Fruit fly (Drosophila melanogaster): ENCODE data around the gene CG13116.

CG13116 gene

dm6 chr2L:9728791-9729190 lies 949 bp upstream of the CG13116 start:
- TF ChIP-seq abd-A (tag; optimal IDR thresholded peaks at IDR 0.05): peak; percentile 44
- TF ChIP-seq CG4282 (GFP tag; optimal IDR thresholded peaks at IDR 0.05): no peak
- TF ChIP-seq Ptx1 (GFP tag; IDR thresholded peaks at IDR 0.05): no peak
- TF ChIP-seq CG12769 (tag; optimal IDR thresholded peaks at IDR 0.05): peak; percentile 70
- TF ChIP-seq Vsx1 (GFP tag; optimal IDR thresholded peaks at IDR 0.05): peak; percentile 34
- no peak for TF ChIP-seq CG11456 (GFP tag; IDR thresholded peaks at IDR 0.05)
- TF ChIP-seq vvl (GFP tag; IDR thresholded peaks at IDR 0.05): peak; percentile 69
- TF ChIP-seq Blimp-1 (GFP tag; optimal IDR thresholded peaks at IDR 0.05): peak; percentile 10
- peak; percentile 75; the same call in 2 of the 4 replicates for TF ChIP-seq chinmo (GFP tag; IDR thresholded peaks at IDR 0.05; ENCODE audit: partially characterized antibody)
- peak; percentile 76 for TF ChIP-seq CG13894 (tag; optimal IDR thresholded peaks at IDR 0.05)
- TF ChIP-seq oc (tag; optimal IDR thresholded peaks at IDR 0.05): peak; percentile 67

DNA sequence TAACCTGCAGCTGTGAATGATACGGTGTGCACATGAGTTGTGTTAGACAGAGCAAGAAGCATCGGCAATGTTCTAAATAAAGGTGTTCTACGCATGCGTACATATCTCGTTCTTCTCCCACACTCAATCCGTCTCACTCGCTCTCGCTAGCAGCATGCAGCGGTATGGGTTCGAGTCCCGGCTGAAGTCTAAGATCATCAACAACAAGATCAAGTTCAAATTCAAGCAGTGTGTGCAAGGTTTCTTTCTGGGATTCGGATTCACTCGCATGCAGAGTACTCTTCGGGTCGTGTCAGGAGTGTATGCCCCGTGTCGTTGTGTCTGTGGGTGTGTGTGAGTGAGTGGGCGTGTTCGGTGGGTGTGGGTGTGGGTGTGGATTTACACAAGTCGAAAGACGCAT lies 1.5 kb downstream of the CG13116 start:
- TF ChIP-seq row (GFP tag; IDR thresholded peaks at IDR 0.05) (no peak), CG3281 (GFP tag; optimal IDR thresholded peaks at IDR 0.05) (no peak), pros (GFP tag; optimal IDR thresholded peaks at IDR 0.05) (peak; percentile 17), ken (GFP tag; IDR thresholded peaks at IDR 0.05) (no peak), Vsx1 (GFP tag; optimal IDR thresholded peaks at IDR 0.05) (no peak), CG8359 (GFP tag; optimal IDR thresholded peaks at IDR 0.05; ENCODE audit: borderline replicate concordance) (no peak), CG34224 (GFP tag; IDR thresholded peaks at IDR 0.05; ENCODE audit: partially characterized antibody) (no peak), Xbp1 (GFP tag; optimal IDR thresholded peaks at IDR 0.05) (no peak), B-H2 (GFP tag; optimal IDR thresholded peaks at IDR 0.05) (no peak), Dfd (GFP tag; optimal IDR thresholded peaks at IDR 0.05) (peak in 1 of 2 experiments; percentile 23), ems (GFP tag; optimal IDR thresholded peaks at IDR 0.05) (no peak), sna (GFP tag; IDR thresholded peaks at IDR 0.05; ENCODE audit: partially characterized antibody) (no peak), gcm2 (GFP tag; optimal IDR thresholded peaks at IDR 0.05) (no peak), Eip74EF (GFP tag; optimal IDR thresholded peaks at IDR 0.05) (no peak), HLH3B (GFP tag; IDR thresholded peaks at IDR 0.05) (0 out of 2 replicates have a peak, but pooled peaks have one; percentile 14), E2f1 (GFP tag; IDR thresholded peaks at IDR 0.05) (no peak), ind (GFP tag; optimal IDR thresholded peaks at IDR 0.05) (no peak), pnt (GFP tag; optimal IDR thresholded peaks at IDR 0.05) (no peak), CG12659 (GFP tag; optimal IDR thresholded peaks at IDR 0.05) (no peak), CG6854 (GFP tag; optimal IDR thresholded peaks at IDR 0.05) (no peak), dimm (GFP tag; IDR thresholded peaks at IDR 0.05) (no peak), lov (optimal IDR thresholded peaks at IDR 0.05) (no peak), lov (GFP tag; IDR thresholded peaks at IDR 0.05) (no peak), CG6791 (GFP tag; IDR thresholded peaks at IDR 0.05; ENCODE audit: partially characterized antibody) (0 out of 3 replicates have a peak, but pooled peaks have one; percentile 33), cg (GFP tag; optimal IDR thresholded peaks at IDR 0.05) (peak; percentile 37), stwl (tag; optimal IDR thresholded peaks at IDR 0.05) (peak; percentile 87), zen2 (GFP tag; IDR thresholded peaks at IDR 0.05; ENCODE audit: partially characterized antibody) (no peak), CG11085 (GFP tag; IDR thresholded peaks at IDR 0.05) (no peak), lola (GFP tag; optimal IDR thresholded peaks at IDR 0.05) (no peak), MTF-1 (GFP tag; optimal IDR thresholded peaks at IDR 0.05; ENCODE audit: borderline replicate concordance) (no peak), CG2199 (GFP tag; IDR thresholded peaks at IDR 0.05) (peak; percentile 95), NC2β (GFP tag; optimal IDR thresholded peaks at IDR 0.05) (no peak), CG14014 (GFP tag; IDR thresholded peaks at IDR 0.05) (no peak), NFAT (GFP tag; IDR thresholded peaks at IDR 0.05) (no peak), Pdp1 (GFP tag; optimal IDR thresholded peaks at IDR 0.05) (no peak), Hey (tag; optimal IDR thresholded peaks at IDR 0.05) (no peak), Meics (GFP tag; optimal IDR thresholded peaks at IDR 0.05) (no peak), eve (GFP tag; optimal IDR thresholded peaks at IDR 0.05) (no peak), CG18599 (GFP tag; optimal IDR thresholded peaks at IDR 0.05) (no peak)
